Fruit fly (Drosophila melanogaster): Measurements from ENCODE around the gene Eogt.
A peak's percentile ranks its signal among the peaks of the same experiment; 100 is the strongest.

dm6 chr2L:2399897-2400296 is 19.0 kb downstream of the Eogt start, which contains the start of gene VGlut:
- TF ChIP-seq B-H2 (GFP tag; optimal IDR thresholded peaks at IDR 0.05): no peak
- TF ChIP-seq BtbVII (GFP tag; optimal IDR thresholded peaks at IDR 0.05): no peak
- TF ChIP-seq CG14965 (GFP tag; optimal IDR thresholded peaks at IDR 0.05; ENCODE audit: borderline replicate concordance): no peak
- no peak for TF ChIP-seq CG6791 (GFP tag; IDR thresholded peaks at IDR 0.05; ENCODE audit: partially characterized antibody)
- no peak for TF ChIP-seq Ets97D (GFP tag; optimal IDR thresholded peaks at IDR 0.05)
- no peak for TF ChIP-seq CG33213 (GFP tag; optimal IDR thresholded peaks at IDR 0.05)
- no peak for TF ChIP-seq CG4404 (GFP tag; IDR thresholded peaks at IDR 0.05)
- no peak for TF ChIP-seq Antp (GFP tag; optimal IDR thresholded peaks at IDR 0.05)
- TF ChIP-seq Kr (GFP tag; optimal IDR thresholded peaks at IDR 0.05): no peak
- no peak for TF ChIP-seq pho (GFP tag; optimal IDR thresholded peaks at IDR 0.05)
- TF ChIP-seq CG13894 (tag; optimal IDR thresholded peaks at IDR 0.05): no peak
- TF ChIP-seq Bdp1 (GFP tag; optimal IDR thresholded peaks at IDR 0.05): no peak
- peak; percentile 84 for TF ChIP-seq ewg (GFP tag; optimal IDR thresholded peaks at IDR 0.05)
- TF ChIP-seq CG8281 (tag; optimal IDR thresholded peaks at IDR 0.05): no peak

Measured in whole organism, embryonic.